Fruit fly (Drosophila melanogaster) Kc167 (cell line): ENCODE results near the gene btn.

Source experiments
- Myc ChIP-seq: fragments of >200 bp; optimal IDR thresholded peaks from 2 replicates; lab custom pipeline; 2017; ENCODE audit warnings: missing external identifiers
- Sin3A ChIP-seq: fragments of >200 bp; optimal IDR thresholded peaks from 2 replicates; lab custom pipeline; 2018; ENCODE audit warnings: missing external identifiers
- h ChIP-seq: fragments of >200 bp; optimal IDR thresholded peaks from 3 replicates; lab custom pipeline; 2018; ENCODE audit warnings: missing external identifiers
- insv ChIP-seq: fragments of >200 bp; optimal IDR thresholded peaks from 3 replicates; lab custom pipeline; 2018; ENCODE audit warnings: missing external identifiers
- psq ChIP-seq: fragments of >200 bp; optimal IDR thresholded peaks from 2 replicates; lab custom pipeline; 2017; ENCODE audit warnings: missing external identifiers
- ttk ChIP-seq: sonication (Bioruptor generic); optimal IDR thresholded peaks from 2 replicates; lab custom pipeline; 2017; ENCODE audit warnings: missing external identifiers

DNA sequence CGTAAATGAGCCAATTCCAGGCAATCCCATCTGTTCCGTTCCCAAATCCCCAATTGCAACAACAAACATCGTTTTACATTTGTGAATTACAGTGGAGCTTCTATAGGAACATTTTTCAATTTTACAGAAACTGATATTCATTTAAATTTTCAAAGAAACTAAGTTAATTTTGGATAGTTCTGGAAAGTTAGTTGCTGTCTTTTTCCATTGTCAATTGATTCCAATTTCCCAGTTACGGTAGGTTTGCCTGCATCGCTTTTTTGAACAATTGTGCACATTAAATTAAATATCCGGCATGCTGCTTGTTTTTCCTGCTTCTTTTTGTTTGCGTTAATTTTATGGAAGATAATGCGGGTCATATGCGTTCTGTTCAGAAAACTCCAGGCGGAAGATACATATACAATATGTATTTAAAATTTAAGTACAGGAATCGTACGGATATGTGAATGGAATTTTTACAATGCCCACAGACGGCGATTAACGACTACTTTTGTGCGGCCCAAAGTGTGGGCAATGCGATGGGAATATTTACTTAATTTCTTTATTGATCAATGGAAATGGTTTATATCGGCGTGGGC lies 41.6 kb upstream of the btn start:
- TF ChIP-seq psq (no peak), h (lab: Kevin White, UChicago) (no peak), Myc (lab: Kevin White, UChicago) (no peak), insv (lab: Kevin White, UChicago) (no peak), ttk (no peak), Sin3A (lab: Kevin White, UChicago) (no peak)
